Worm (Caenorhabditis elegans) whole organism, L4/young adult: ENCODE results near the gene Y62E10A.19.

Source experiments
- W03F9.2 ChIP-seq: fragments of 150-350 bp; optimal IDR thresholded peaks from 2 replicates; lab custom pipeline; 2014; ENCODE audit warnings: missing biosample characterization, missing genetic modification characterization
- dao-5 ChIP-seq: sonication (generic microtip); optimal IDR thresholded peaks from 2 replicates; lab custom pipeline; 2016; ENCODE audit warnings: missing genotype, missing genetic modification characterization, moderate library complexity, missing compliant biosample characterization
- him-1 ChIP-seq: sonication (generic microtip); optimal IDR thresholded peaks from 2 replicates; lab custom pipeline; 2016; ENCODE audit warnings: missing genotype, missing genetic modification reagents, missing genetic modification characterization, missing compliant biosample characterization

ce11 chrIV:13453509-13453908, 45.4 kb upstream of the Y62E10A.19 start:
- TF ChIP-seq W03F9.2 (no peak), him-1 (tag; lab: Kevin White, UChicago) (no peak), dao-5 (tag; lab: Kevin White, UChicago) (no peak)
